Worm (Caenorhabditis elegans) whole organism, L4 larva: ENCODE measurements around the gene F35H10.2.

Source experiments
- D1046.2 ChIP-seq: fragments of 200-800 bp; sonication (Bioruptor generic); IDR thresholded peaks from 2 replicates; pipeline ENCODE4 v1.3.6; 2022; ENCODE audit warnings: missing genetic modification characterization, missing compliant biosample characterization
- F26F4.8 ChIP-seq: fragments of 200-800 bp; sonication (Bioruptor generic); conservative IDR thresholded peaks from 2 replicates; pipeline ENCODE4 v1.3.6; 2022; ENCODE audit warnings: missing genetic modification characterization, missing compliant biosample characterization
- F37D6.2 ChIP-seq: sonication (generic microtip); optimal IDR thresholded peaks from 2 replicates; lab custom pipeline; 2016; ENCODE audit warnings: mild to moderate bottlenecking, missing genetic modification characterization, missing compliant biosample characterization
- F49E8.2 ChIP-seq: sonication (generic microtip); optimal IDR thresholded peaks from 2 replicates; lab custom pipeline; 2016; ENCODE audit warnings: missing compliant biosample characterization, mild to moderate bottlenecking, missing genetic modification characterization, borderline replicate concordance
- Y5F2A.4 ChIP-seq: fragments of 200-800 bp; sonication (Bioruptor generic); optimal IDR thresholded peaks from 2 replicates; lab custom pipeline; 2018; ENCODE audit warnings: mild to moderate bottlenecking, missing genetic modification characterization, missing compliant biosample characterization
- ZK337.2 ChIP-seq: fragments of 200-800 bp; sonication (Bioruptor generic); IDR thresholded peaks from 2 replicates; pipeline ENCODE4 v1.3.6; 2022; ENCODE audit warnings: missing genetic modification reagents, missing genetic modification characterization, missing compliant biosample characterization
- aha-1 ChIP-seq: fragments of 150-350 bp; peaks from one replicate; lab custom pipeline; 2014; ENCODE audit warnings: missing biosample characterization, missing genetic modification characterization
- aly-2 ChIP-seq: sonication (generic microtip); optimal IDR thresholded peaks from 2 replicates; lab custom pipeline; 2018; ENCODE audit warnings: missing biosample characterization, missing genetic modification characterization
- arid-1 ChIP-seq: fragments of 200-800 bp; sonication (Bioruptor generic); conservative IDR thresholded peaks from 2 replicates; pipeline ENCODE4 v1.3.6; 2022; ENCODE audit warnings: missing genetic modification reagents, missing genetic modification characterization, missing compliant biosample characterization
- ceh-20 ChIP-seq: fragments of 200-800 bp; sonication (Bioruptor generic); IDR thresholded peaks from 2 replicates; pipeline ENCODE4 v1.3.6; 2022; ENCODE audit warnings: missing genetic modification reagents, missing genetic modification characterization, missing compliant biosample characterization
- ceh-28 ChIP-seq: fragments of 150-350 bp; optimal IDR thresholded peaks from 2 replicates; lab custom pipeline; 2014; ENCODE audit warnings: missing biosample characterization, missing genetic modification reagents, missing genetic modification characterization
- ceh-32 ChIP-seq: sonication (generic microtip); optimal IDR thresholded peaks from 2 replicates; lab custom pipeline; 2016; ENCODE audit warnings: mild to moderate bottlenecking, missing genetic modification characterization, missing compliant biosample characterization; ENCODE audit not compliant: poor library complexity
- ceh-44 ChIP-seq: fragments of 200-800 bp; sonication (Bioruptor generic); IDR thresholded peaks from 2 replicates; pipeline ENCODE4 v1.3.6; 2022; ENCODE audit warnings: missing genetic modification reagents, missing genetic modification characterization, missing compliant biosample characterization
- ceh-62 ChIP-seq: sonication (generic microtip); optimal IDR thresholded peaks from 2 replicates; lab custom pipeline; 2017; ENCODE audit warnings: missing biosample characterization, missing genetic modification characterization
- ctbp-1 ChIP-seq: fragments of 200-800 bp; sonication (Bioruptor generic); IDR thresholded peaks from 2 replicates; pipeline ENCODE4 v1.3.6; 2022; ENCODE audit warnings: missing genetic modification reagents, missing genetic modification characterization, missing compliant biosample characterization
- daf-12 ChIP-seq: fragments of 150-350 bp; optimal IDR thresholded peaks from 2 replicates; lab custom pipeline; 2014; ENCODE audit warnings: missing biosample characterization, missing genetic modification reagents, missing genetic modification characterization
- daf-16 ChIP-seq, 3 experiments: sonication (generic microtip); optimal IDR thresholded peaks; 2 replicates each; lab custom pipeline; 2016 to 2017; ENCODE audit warnings: missing genetic modification characterization in 3 of 3, missing genetic modification reagents in 3 of 3, mild to moderate bottlenecking in 2 of 3, missing compliant biosample characterization in 2 of 3, missing biosample characterization in 1 of 3, moderate library complexity in 1 of 3
- dmd-6 ChIP-seq: fragments of 200-800 bp; sonication (Bioruptor generic); IDR thresholded peaks from 2 replicates; pipeline ENCODE4 v1.3.6; 2022; ENCODE audit warnings: missing genetic modification reagents, missing genetic modification characterization, missing compliant biosample characterization
- dmd-9 ChIP-seq: fragments of 200-800 bp; sonication (Bioruptor generic); IDR thresholded peaks from 2 replicates; pipeline ENCODE4 v1.3.6; 2022; ENCODE audit warnings: missing genetic modification reagents, missing genetic modification characterization, missing compliant biosample characterization
- duxl-1 ChIP-seq: sonication (generic microtip); optimal IDR thresholded peaks from 2 replicates; lab custom pipeline; 2016; ENCODE audit warnings: mild to moderate bottlenecking, missing genetic modification characterization, moderate library complexity, missing compliant biosample characterization; ENCODE audit not compliant: poor library complexity
- dve-1 ChIP-seq: sonication (generic microtip); optimal IDR thresholded peaks from 2 replicates; lab custom pipeline; 2017; ENCODE audit warnings: antibody characterized with exemption, mild to moderate bottlenecking, missing genetic modification characterization, missing compliant biosample characterization; ENCODE audit not compliant: insufficient read depth
- egl-43 ChIP-seq: fragments of 200-800 bp; sonication (Bioruptor generic); IDR thresholded peaks from 2 replicates; pipeline ENCODE4 v1.3.6; 2022; ENCODE audit warnings: missing genetic modification reagents, missing genetic modification characterization, missing compliant biosample characterization
- fkh-10 ChIP-seq: fragments of 150-350 bp; optimal IDR thresholded peaks from 2 replicates; lab custom pipeline; 2014; ENCODE audit warnings: missing biosample characterization, missing genetic modification reagents, missing genetic modification characterization
- hif-1 ChIP-seq, 2 experiments: sonication (generic microtip); optimal IDR thresholded peaks; 2 replicates each; lab custom pipeline; 2016 to 2017; ENCODE audit warnings: missing compliant biosample characterization in 2 of 2, missing genetic modification characterization in 2 of 2, missing genetic modification reagents in 2 of 2, missing genotype in 2 of 2, mild to moderate bottlenecking in 1 of 2
- lin-1 ChIP-seq: fragments of 200-800 bp; sonication (Bioruptor generic); IDR thresholded peaks from 2 replicates; pipeline ENCODE4 v1.3.6; 2022; ENCODE audit warnings: missing genetic modification reagents, missing genetic modification characterization, missing compliant biosample characterization
- madf-9 ChIP-seq: fragments of 200-800 bp; sonication (Bioruptor generic); conservative IDR thresholded peaks from 2 replicates; pipeline ENCODE4 v1.3.6; 2022; ENCODE audit warnings: missing genetic modification reagents, missing genetic modification characterization, missing compliant biosample characterization
- mep-1 ChIP-seq: fragments of 150-350 bp; sonication (generic microtip); optimal IDR thresholded peaks from 3 replicates; lab custom pipeline; 2014; ENCODE audit warnings: missing biosample characterization, missing genetic modification characterization
- mes-2 ChIP-seq: sonication (generic microtip); optimal IDR thresholded peaks from 2 replicates; lab custom pipeline; 2016; ENCODE audit warnings: missing genotype, mild to moderate bottlenecking, missing genetic modification characterization, missing compliant biosample characterization; ENCODE audit not compliant: poor library complexity, severe bottlenecking
- mxl-2 ChIP-seq: fragments of 200-800 bp; sonication (Bioruptor generic); conservative IDR thresholded peaks from 2 replicates; pipeline ENCODE4 v1.3.6; 2022; ENCODE audit warnings: missing genetic modification reagents, missing genetic modification characterization, missing compliant biosample characterization
- mxl-3 ChIP-seq: fragments of 200-800 bp; sonication (Bioruptor generic); optimal IDR thresholded peaks from 2 replicates; lab custom pipeline; 2018; ENCODE audit warnings: mild to moderate bottlenecking, missing genetic modification characterization, missing compliant biosample characterization
- nhr-11 ChIP-seq: fragments of 150-350 bp; optimal IDR thresholded peaks from 2 replicates; lab custom pipeline; 2014; ENCODE audit warnings: missing biosample characterization, missing genetic modification characterization
- nhr-25 ChIP-seq: sonication (generic microtip); optimal IDR thresholded peaks from 2 replicates; lab custom pipeline; 2017; ENCODE audit warnings: missing genetic modification characterization, mild to moderate bottlenecking, missing compliant biosample characterization, antibody characterized with exemption, moderate library complexity, borderline replicate concordance; ENCODE audit not compliant: insufficient read depth
- nhr-28 ChIP-seq: fragments of 150-350 bp; optimal IDR thresholded peaks from 2 replicates; lab custom pipeline; 2014; ENCODE audit warnings: missing biosample characterization, missing genetic modification characterization
- nhr-48 ChIP-seq: sonication (generic microtip); optimal IDR thresholded peaks from 2 replicates; lab custom pipeline; 2016; ENCODE audit warnings: mild to moderate bottlenecking, missing genetic modification characterization, missing compliant biosample characterization
- nhr-77 ChIP-seq: fragments of 150-350 bp; optimal IDR thresholded peaks from 2 replicates; lab custom pipeline; 2014; ENCODE audit warnings: missing biosample characterization, missing genetic modification characterization
- php-3 ChIP-seq: fragments of 200-800 bp; sonication (Bioruptor generic); IDR thresholded peaks from 2 replicates; pipeline ENCODE4 v1.3.6; 2022; ENCODE audit warnings: missing genetic modification reagents, missing genetic modification characterization, missing compliant biosample characterization
- saeg-2 ChIP-seq: fragments of 200-800 bp; sonication (Bioruptor generic); IDR thresholded peaks from 2 replicates; pipeline ENCODE4 v1.3.6; 2022; ENCODE audit warnings: missing genetic modification reagents, missing genetic modification characterization, missing compliant biosample characterization
- set-16 ChIP-seq: fragments of 200-800 bp; sonication (Bioruptor generic); IDR thresholded peaks from 2 replicates; pipeline ENCODE4 v1.3.6; 2022; ENCODE audit warnings: missing genetic modification reagents, missing genetic modification characterization, missing compliant biosample characterization
- unc-130 ChIP-seq: sonication (generic microtip); optimal IDR thresholded peaks from 2 replicates; lab custom pipeline; 2016; ENCODE audit warnings: missing genetic modification reagents, missing genetic modification characterization, missing compliant biosample characterization
- zfp-3 ChIP-seq: fragments of 200-800 bp; sonication (Bioruptor generic); conservative IDR thresholded peaks from 2 replicates; pipeline ENCODE4 v1.3.6; 2022; ENCODE audit warnings: missing genetic modification reagents, missing genetic modification characterization, missing compliant biosample characterization

F35H10.2 gene

DNA sequence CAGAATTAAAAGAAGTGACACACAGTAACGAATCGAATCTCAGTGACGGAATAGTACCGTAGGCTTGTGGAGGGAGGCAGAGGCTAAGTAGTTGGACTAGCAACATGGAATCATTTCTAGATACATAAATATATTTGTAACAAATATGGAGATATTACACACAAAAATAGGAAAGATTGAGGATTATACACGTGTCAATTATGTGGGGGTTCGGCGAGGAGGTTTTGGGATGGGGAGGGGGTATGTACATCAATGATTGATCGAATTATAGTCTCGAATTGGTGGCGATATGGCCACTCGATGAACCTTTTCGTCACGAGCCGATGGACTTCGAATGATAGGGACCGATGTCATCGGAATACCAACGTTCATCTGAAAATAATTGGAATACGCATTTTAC, 21.6 kb upstream of the F35H10.2 start:
- TF ChIP-seq zfp-3 (GFP tag; lab: Robert Waterston, UW) = 0 out of 2 replicates have a peak, but pooled peaks have one; percentile 32
- no peak for TF ChIP-seq ceh-44 (GFP tag; lab: Robert Waterston, UW)

DNA sequence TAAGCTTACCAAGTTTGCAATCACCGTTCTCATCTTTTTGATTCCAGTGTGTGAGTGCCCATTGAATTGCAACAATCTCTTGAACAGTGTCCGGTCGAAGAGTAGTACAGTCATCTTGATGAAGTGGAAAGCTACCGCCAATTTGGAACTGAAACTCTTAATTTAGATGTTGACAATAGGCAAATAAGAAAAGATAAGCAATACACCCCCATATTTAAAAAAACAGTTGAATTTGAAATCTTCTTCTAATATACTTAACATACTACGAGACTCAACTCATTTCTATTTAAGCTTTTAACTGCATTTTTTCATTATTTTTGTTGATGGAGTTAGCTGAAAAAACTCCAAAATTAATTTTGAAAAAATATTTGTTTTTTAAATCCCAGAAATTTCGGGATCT, 16.9 kb upstream of the F35H10.2 start:
- TF ChIP-seq egl-43 (GFP tag; lab: Robert Waterston, UW) (no peak), ZK337.2 (GFP tag; lab: Robert Waterston, UW) (no peak), aha-1 (tag; lab: Kevin White, UChicago) (peak; percentile 79), daf-16 (GFP tag; optimal IDR thresholded peaks at IDR 0.05; lab: Kevin White, UChicago) (no peak), daf-16 (tag; optimal IDR thresholded peaks at IDR 0.05; lab: Kevin White, UChicago) (no peak), nhr-48 (tag; lab: Kevin White, UChicago) (no peak), lin-1 (GFP tag; lab: Robert Waterston, UW) (no peak), saeg-2 (GFP tag; lab: Robert Waterston, UW) (no peak), dmd-6 (GFP tag; lab: Robert Waterston, UW) (no peak)

DNA sequence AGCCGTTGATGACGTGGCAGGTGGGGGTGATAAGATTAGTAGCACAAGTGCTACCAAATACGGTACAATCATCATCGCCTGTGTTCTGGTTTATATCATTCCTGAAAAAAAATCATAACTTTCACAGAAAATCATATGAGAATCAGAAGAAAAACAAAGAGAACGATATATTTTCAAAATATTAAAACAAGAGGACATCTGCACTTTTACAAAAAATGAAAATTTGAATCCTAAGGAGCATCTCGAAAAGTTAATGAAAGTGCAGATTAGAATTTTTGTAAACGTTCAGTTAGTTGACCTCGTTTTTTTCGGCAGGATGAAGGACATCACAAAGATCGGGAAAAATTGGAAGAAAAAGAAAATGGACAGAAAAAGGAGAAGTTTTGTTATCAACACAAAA, 16.2 kb upstream of the F35H10.2 start, which contains the start of gene F35H10.10:
Gene F35H10.10 (minus strand): TSS at position 101 of the 400 bp plus-strand sequence.
- TF ChIP-seq ZK337.2 (GFP tag; lab: Robert Waterston, UW) = no peak
- TF ChIP-seq mxl-3 (GFP tag; lab: Kevin White, UChicago) = no peak
- no peak for TF ChIP-seq mxl-2 (GFP tag; lab: Robert Waterston, UW)
- TF ChIP-seq nhr-28 (tag; lab: Kevin White, UChicago) = no peak
- TF ChIP-seq Y5F2A.4 (GFP tag; lab: Kevin White, UChicago) = no peak
- no peak for TF ChIP-seq ceh-28 (tag; lab: Kevin White, UChicago)
- no peak for TF ChIP-seq F26F4.8 (GFP tag; lab: Robert Waterston, UW)
- no peak for TF ChIP-seq dve-1 (tag; lab: Kevin White, UChicago)
- TF ChIP-seq mes-2 (tag; lab: Kevin White, UChicago) = no peak
- TF ChIP-seq nhr-25 (tag; lab: Kevin White, UChicago) = no peak
- TF ChIP-seq dmd-9 (GFP tag; lab: Robert Waterston, UW) = no peak
- no peak for TF ChIP-seq madf-9 (GFP tag; lab: Robert Waterston, UW)
- TF ChIP-seq arid-1 = no peak
- TF ChIP-seq F37D6.2 (tag; lab: Kevin White, UChicago) = no peak
- TF ChIP-seq fkh-10 = no peak
- TF ChIP-seq nhr-77 (tag; lab: Kevin White, UChicago) = no peak
- no peak for TF ChIP-seq hif-1 (tag; optimal IDR thresholded peaks at IDR 0.05; lab: Kevin White, UChicago)
- no peak for TF ChIP-seq nhr-11 (tag; lab: Kevin White, UChicago)
- TF ChIP-seq, all 104 proteins: peak for 0

DNA sequence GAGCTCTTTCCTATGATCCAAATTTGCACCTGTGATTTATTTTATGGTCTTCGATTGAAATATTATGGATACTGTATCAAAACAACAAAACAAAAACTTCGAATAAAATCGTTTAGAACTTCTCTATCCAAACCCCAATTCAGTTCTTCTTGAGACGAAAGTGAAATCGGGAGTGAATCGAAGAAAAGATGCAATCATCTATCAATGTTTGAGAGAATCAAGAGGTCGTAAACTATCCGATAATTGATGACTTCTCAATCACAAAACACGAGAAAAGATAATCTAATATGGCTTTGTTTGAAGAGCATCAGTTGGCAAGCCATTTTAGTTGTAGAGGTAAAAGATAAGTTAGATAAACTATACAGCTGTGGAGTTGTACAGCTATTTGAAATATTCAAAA, 11.2 kb upstream of the F35H10.2 start:
- peak; percentile 59; the same call in 1 of the 2 replicates for TF ChIP-seq php-3 (GFP tag; lab: Robert Waterston, UW)
- TF ChIP-seq mep-1 = no peak

DNA sequence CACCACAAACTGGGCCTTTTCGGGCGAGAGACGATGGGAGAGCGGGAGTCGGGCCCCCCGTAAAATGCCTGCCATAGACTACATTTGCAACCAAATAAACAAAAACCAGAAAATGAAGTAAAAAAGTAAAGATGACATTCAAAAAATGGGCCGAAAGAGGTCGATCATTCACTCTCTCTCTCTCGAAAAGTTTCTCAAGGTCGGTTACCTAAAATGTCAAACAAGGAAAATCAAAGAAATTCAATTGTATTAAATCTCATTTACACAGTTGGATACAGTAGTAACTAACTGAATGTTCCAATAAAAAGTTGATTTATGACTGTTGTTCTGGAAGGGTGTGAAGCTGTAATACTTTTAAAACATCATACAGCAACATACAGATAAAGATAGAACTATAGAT, 10.2 kb upstream of the F35H10.2 start:
- TF ChIP-seq duxl-1 (tag; lab: Kevin White, UChicago) = no peak
- TF ChIP-seq daf-12 (tag; lab: Kevin White, UChicago) = no peak
- no peak for TF ChIP-seq unc-130 (GFP tag; lab: Kevin White, UChicago)
- no peak for TF ChIP-seq nhr-28 (tag; lab: Kevin White, UChicago)
- no peak for TF ChIP-seq F26F4.8 (GFP tag; lab: Robert Waterston, UW)
- no peak for TF ChIP-seq fkh-10
- no peak for TF ChIP-seq F49E8.2 (tag; lab: Kevin White, UChicago)
- TF ChIP-seq D1046.2 (GFP tag; lab: Robert Waterston, UW) = no peak
- no peak for TF ChIP-seq ceh-32
- TF ChIP-seq set-16 (GFP tag; lab: Robert Waterston, UW) = no peak
- TF ChIP-seq hif-1 (tag; optimal IDR thresholded peaks at IDR 0.05; lab: Kevin White, UChicago) = no peak
- no peak for TF ChIP-seq zfp-3 (GFP tag; lab: Robert Waterston, UW)
- no peak for TF ChIP-seq ceh-62 (tag; lab: Kevin White, UChicago)
- no peak for TF ChIP-seq nhr-11 (tag; lab: Kevin White, UChicago)
- TF ChIP-seq dve-1 (tag; lab: Kevin White, UChicago) = no peak
- TF ChIP-seq aly-2 (tag; lab: Kevin White, UChicago) = no peak
- TF ChIP-seq ceh-20 (GFP tag; lab: Robert Waterston, UW) = no peak
- TF ChIP-seq ctbp-1 (GFP tag; lab: Robert Waterston, UW) = no peak
